Worm (Caenorhabditis elegans): ENCODE measurements around the gene K08B4.7.

Gene K08B4.7

ce11 chrIV:6108665-6109064 lies 16.5 kb upstream of the K08B4.7 start:
- TF ChIP-seq lsl-1 (GFP tag; optimal IDR thresholded peaks at IDR 0.05) (no peak), attf-3 (GFP tag; conservative IDR thresholded peaks at IDR 0.05) (no peak), ZK185.1 (tag; optimal IDR thresholded peaks at IDR 0.05; ENCODE audit: poor library complexity, severe bottlenecking) (no peak), rpc-1 (optimal IDR thresholded peaks at IDR 0.05) (no peak), rpc-1 (tag; optimal IDR thresholded peaks at IDR 0.05) (no peak), attf-6 (GFP tag; IDR thresholded peaks at IDR 0.05) (no peak), aptf-2 (GFP tag; conservative IDR thresholded peaks at IDR 0.05) (no peak), dpl-1 (GFP tag; optimal IDR thresholded peaks at IDR 0.05) (no peak), mel-28 (tag; optimal IDR thresholded peaks at IDR 0.05; ENCODE audit: borderline replicate concordance) (no peak), madf-8 (GFP tag; conservative IDR thresholded peaks at IDR 0.05) (no peak), madf-6 (GFP tag; IDR thresholded peaks at IDR 0.05) (no peak), lin-35 (GFP tag; optimal IDR thresholded peaks at IDR 0.05) (no peak), ztf-18 (tag; optimal IDR thresholded peaks at IDR 0.05) (no peak), dpff-1 (tag; optimal IDR thresholded peaks at IDR 0.05) (no peak), atf-7 (tag; optimal IDR thresholded peaks at IDR 0.05) (no peak), attf-5 (GFP tag; optimal IDR thresholded peaks at IDR 0.05) (no peak), F57A8.1 (GFP tag; optimal IDR thresholded peaks at IDR 0.05) (no peak), madf-10 (tag; optimal IDR thresholded peaks at IDR 0.05) (no peak), lsy-27 (tag; optimal IDR thresholded peaks at IDR 0.05; ENCODE audit: borderline replicate concordance, insufficient read depth) (no peak), mxl-1 (tag; optimal IDR thresholded peaks at IDR 0.05) (no peak)

ce11 chrIV:6104446-6104845 lies 12.2 kb upstream of the K08B4.7 start:
- no peak for TF ChIP-seq Y53G8AR.9 (GFP tag; conservative IDR thresholded peaks at IDR 0.05)
- TF ChIP-seq ceh-58 (GFP tag; IDR thresholded peaks at IDR 0.05): no peak
- no peak for TF ChIP-seq ztf-3 (GFP tag; optimal IDR thresholded peaks at IDR 0.05)
- peak; percentile 7; the same call in 1 of the 2 replicates for TF ChIP-seq hmg-1.2 (GFP tag; IDR thresholded peaks at IDR 0.05)
- TF ChIP-seq egrh-3 (GFP tag; IDR thresholded peaks at IDR 0.05): 0 out of 2 replicates have a peak, but pooled peaks have one; percentile 39
- no peak for TF ChIP-seq ztf-6 (GFP tag; IDR thresholded peaks at IDR 0.05)
- TF ChIP-seq zim-3 (tag; optimal IDR thresholded peaks at IDR 0.05): no peak
- no peak for TF ChIP-seq lin-26 (GFP tag; IDR thresholded peaks at IDR 0.05)
- TF ChIP-seq zfh-2 (GFP tag; conservative IDR thresholded peaks at IDR 0.05): peak; percentile 73

- peak; percentile 50; the same call in 1 of the 2 replicates for TF ChIP-seq cebp-1 (GFP tag; IDR thresholded peaks at IDR 0.05)
- TF ChIP-seq cebp-1 (tag; optimal IDR thresholded peaks at IDR 0.05): peak; percentile 74
- TF ChIP-seq unc-62 (GFP tag; optimal IDR thresholded peaks at IDR 0.05): peak; percentile 10
- no peak for TF ChIP-seq rpc-1 (optimal IDR thresholded peaks at IDR 0.05)
- TF ChIP-seq rpc-1 (tag; optimal IDR thresholded peaks at IDR 0.05): no peak
- peak; percentile 73 for TF ChIP-seq lin-40 (tag; optimal IDR thresholded peaks at IDR 0.05)
- peak; percentile 77 for TF ChIP-seq nhr-80 (tag; optimal IDR thresholded peaks at IDR 0.05)
- peak; percentile 45 for TF ChIP-seq attf-5 (GFP tag; optimal IDR thresholded peaks at IDR 0.05)
- peak; percentile 22; the same call in 1 of the 2 replicates for TF ChIP-seq C06A6.2 (GFP tag; conservative IDR thresholded peaks at IDR 0.05)
- TF ChIP-seq F57A8.1 (GFP tag; optimal IDR thresholded peaks at IDR 0.05): no peak
- no peak for TF ChIP-seq ceh-40 (GFP tag; IDR thresholded peaks at IDR 0.05)
- TF ChIP-seq snpc-4 (GFP tag; optimal IDR thresholded peaks at IDR 0.05): no peak
- TF ChIP-seq snpc-4 (tag; optimal IDR thresholded peaks at IDR 0.05): peak in 1 of 4 experiments; percentile 46
- no peak for TF ChIP-seq C17E4.6 (GFP tag; IDR thresholded peaks at IDR 0.05)
- TF ChIP-seq K11D2.4 (GFP tag; IDR thresholded peaks at IDR 0.05): peak; percentile 56; the same call in 1 of the 2 replicates
- peak; percentile 41 for TF ChIP-seq chd-7 (tag; optimal IDR thresholded peaks at IDR 0.05)
- TF ChIP-seq egl-18 (GFP tag; IDR thresholded peaks at IDR 0.05): no peak
- TF ChIP-seq ztf-26 (tag; optimal IDR thresholded peaks at IDR 0.05): peak; percentile 48
- TF ChIP-seq die-1 (tag; optimal IDR thresholded peaks at IDR 0.05): peak; percentile 64
- no peak for TF ChIP-seq F22D6.2 (tag; optimal IDR thresholded peaks at IDR 0.05)
- TF ChIP-seq somi-1 (GFP tag; optimal IDR thresholded peaks at IDR 0.05): peak; percentile 91
Measured at ce11 chrIV:6099770-6100169, 7.6 kb upstream of the K08B4.7 start.
